Fruit fly (Drosophila melanogaster): ENCODE measurements around the gene CG2767.

CG2767 gene

DNA sequence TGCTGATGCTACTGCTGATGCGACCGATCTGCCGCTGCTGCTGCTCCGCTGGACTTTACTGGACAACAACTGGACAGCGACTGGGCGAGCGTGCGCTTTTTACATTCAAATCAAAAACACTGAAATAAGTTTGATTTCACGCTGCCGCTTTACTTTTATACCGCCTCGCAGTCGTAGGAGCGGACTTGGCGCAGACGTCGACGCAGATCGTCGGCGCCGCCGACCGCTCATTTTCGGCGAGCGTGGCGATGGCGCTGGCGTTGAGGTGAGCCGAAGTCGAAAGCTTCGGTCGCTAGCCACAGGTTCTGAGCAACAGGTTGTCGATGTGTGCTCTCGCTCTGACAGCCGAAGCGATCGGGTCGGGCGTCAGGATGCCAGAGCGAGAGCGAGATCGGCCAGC, 12.2 kb downstream of the CG2767 start, which contains the start of gene Elovl7:
Gene Elovl7 (minus strand): TSS at position 131 of the 400 bp plus-strand sequence.
- TF ChIP-seq Mio (GFP tag; optimal IDR thresholded peaks at IDR 0.05) (no peak), Hr83 (GFP tag; optimal IDR thresholded peaks at IDR 0.05; ENCODE audit: poor library complexity, severe bottlenecking) (no peak), HLH106 (tag; optimal IDR thresholded peaks at IDR 0.05) (no peak), Dfd (GFP tag; optimal IDR thresholded peaks at IDR 0.05) (no peak), CG9705 (GFP tag; optimal IDR thresholded peaks at IDR 0.05) (no peak), Sp1 (GFP tag; optimal IDR thresholded peaks at IDR 0.05) (no peak)

DNA sequence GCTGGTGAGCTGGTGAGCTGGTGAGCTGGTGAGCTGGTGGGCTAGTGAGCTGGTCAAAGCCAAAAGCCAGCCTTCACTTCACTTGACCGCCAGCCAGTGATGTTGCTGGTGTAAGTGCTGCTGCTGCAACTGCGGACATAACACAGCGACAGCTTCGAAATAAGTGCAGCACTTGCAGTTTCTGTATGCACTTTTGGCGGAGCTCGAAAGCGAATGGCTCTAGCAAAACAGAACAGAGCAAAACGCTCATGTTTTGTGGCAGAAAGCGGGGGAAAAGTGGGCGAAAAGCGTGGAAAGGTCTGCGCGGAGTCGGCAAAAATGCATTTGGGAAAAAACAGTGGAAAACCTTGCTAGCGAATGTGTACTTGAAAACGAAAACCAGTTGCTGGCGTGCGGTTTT, 13.3 kb downstream of the CG2767 start:
- no peak for TF ChIP-seq sv (GFP tag; optimal IDR thresholded peaks at IDR 0.05)
- no peak for TF ChIP-seq Jra (GFP tag; optimal IDR thresholded peaks at IDR 0.05)
- no peak for TF ChIP-seq GATAd (GFP tag; optimal IDR thresholded peaks at IDR 0.05)
- no peak for TF ChIP-seq Abd-B (GFP tag; optimal IDR thresholded peaks at IDR 0.05)
- TF ChIP-seq N (GFP tag; optimal IDR thresholded peaks at IDR 0.05): no peak
- no peak for TF ChIP-seq ey (GFP tag; optimal IDR thresholded peaks at IDR 0.05)
- TF ChIP-seq Vsx2 (GFP tag; optimal IDR thresholded peaks at IDR 0.05; ENCODE audit: partially characterized antibody): no peak
- no peak for TF ChIP-seq Dif (GFP tag; optimal IDR thresholded peaks at IDR 0.05; ENCODE audit: partially characterized antibody)
- TF ChIP-seq jim (GFP tag; optimal IDR thresholded peaks at IDR 0.05): no peak
- TF ChIP-seq Hr83 (GFP tag; optimal IDR thresholded peaks at IDR 0.05; ENCODE audit: poor library complexity, severe bottlenecking): no peak
- no peak for TF ChIP-seq dmrt93B (GFP tag; optimal IDR thresholded peaks at IDR 0.05)
- no peak for TF ChIP-seq fru (GFP tag; optimal IDR thresholded peaks at IDR 0.05)
- no peak for TF ChIP-seq Mio (GFP tag; optimal IDR thresholded peaks at IDR 0.05)
- TF ChIP-seq HLH106 (tag; optimal IDR thresholded peaks at IDR 0.05): no peak
- TF ChIP-seq CG9705 (GFP tag; optimal IDR thresholded peaks at IDR 0.05): no peak
- TF ChIP-seq Hr78 (GFP tag; optimal IDR thresholded peaks at IDR 0.05): no peak

DNA sequence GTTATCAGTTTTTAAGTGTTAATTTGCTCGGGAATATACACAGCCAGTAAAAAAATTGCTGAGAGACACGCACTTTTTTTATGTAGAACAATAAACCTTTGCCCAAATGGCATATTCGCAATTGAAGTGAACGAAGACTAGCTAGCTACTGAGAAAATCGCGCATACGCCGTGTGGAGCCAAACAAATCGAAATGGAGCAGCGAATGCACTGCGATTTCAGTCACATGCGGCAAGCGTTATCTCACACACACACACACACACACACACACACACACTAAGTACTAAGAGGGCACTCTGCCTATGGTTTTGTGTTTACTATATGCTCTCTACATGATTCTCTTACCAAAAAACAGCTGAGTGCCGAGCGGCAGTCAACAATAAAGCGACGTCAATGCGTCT, 14.4 kb downstream of the CG2767 start:
- TF ChIP-seq Hr83 (GFP tag; optimal IDR thresholded peaks at IDR 0.05; ENCODE audit: poor library complexity, severe bottlenecking): no peak
- TF ChIP-seq Dfd (GFP tag; optimal IDR thresholded peaks at IDR 0.05): peak; percentile 72
- TF ChIP-seq Rel (GFP tag; optimal IDR thresholded peaks at IDR 0.05): no peak
- peak; percentile 2 for TF ChIP-seq Rel (tag; optimal IDR thresholded peaks at IDR 0.05)
- no peak for TF ChIP-seq Vsx2 (GFP tag; optimal IDR thresholded peaks at IDR 0.05; ENCODE audit: partially characterized antibody)
- peak; percentile 27 for TF ChIP-seq Dif (GFP tag; optimal IDR thresholded peaks at IDR 0.05; ENCODE audit: partially characterized antibody)
- TF ChIP-seq dsf (GFP tag; optimal IDR thresholded peaks at IDR 0.05; ENCODE audit: borderline replicate concordance): no peak
- TF ChIP-seq dl (GFP tag; optimal IDR thresholded peaks at IDR 0.05; ENCODE audit: insufficient read depth in 1 of 2, partially characterized antibody in 2 of 2): no peak
- no peak for TF ChIP-seq fru (GFP tag; optimal IDR thresholded peaks at IDR 0.05)
- no peak for TF ChIP-seq CrebA (GFP tag; optimal IDR thresholded peaks at IDR 0.05; ENCODE audit: borderline replicate concordance)
- no peak for TF ChIP-seq usp (GFP tag; optimal IDR thresholded peaks at IDR 0.05)
- no peak for TF ChIP-seq CG32264 (GFP tag; optimal IDR thresholded peaks at IDR 0.05)
- TF ChIP-seq HLH106 (tag; optimal IDR thresholded peaks at IDR 0.05): no peak

DNA sequence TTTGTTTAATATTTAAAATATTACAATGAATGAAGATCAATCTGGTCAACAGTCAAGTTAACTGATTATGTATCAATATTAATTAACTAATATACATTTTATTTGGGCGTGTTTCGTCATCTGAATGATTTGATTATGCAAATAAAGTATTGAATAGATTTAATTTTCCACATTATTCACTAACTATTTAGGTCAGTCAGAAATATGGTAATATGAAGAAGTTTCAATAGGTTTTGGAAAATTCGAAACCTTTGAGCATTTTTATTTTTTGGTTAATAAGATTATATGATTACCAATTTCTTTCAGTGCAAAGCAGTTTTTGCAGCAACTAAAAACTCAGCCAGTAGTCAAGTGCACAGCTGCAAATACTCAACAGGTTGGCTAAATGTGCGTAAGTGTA, 15.8 kb downstream of the CG2767 start:
- TF ChIP-seq Jra (GFP tag; optimal IDR thresholded peaks at IDR 0.05): no peak
- no peak for TF ChIP-seq dsf (GFP tag; optimal IDR thresholded peaks at IDR 0.05; ENCODE audit: borderline replicate concordance)
- no peak for TF ChIP-seq h (GFP tag; optimal IDR thresholded peaks at IDR 0.05)
- TF ChIP-seq CrebA (GFP tag; optimal IDR thresholded peaks at IDR 0.05; ENCODE audit: borderline replicate concordance): no peak
- TF ChIP-seq Hr83 (GFP tag; optimal IDR thresholded peaks at IDR 0.05; ENCODE audit: poor library complexity, severe bottlenecking): no peak

DNA sequence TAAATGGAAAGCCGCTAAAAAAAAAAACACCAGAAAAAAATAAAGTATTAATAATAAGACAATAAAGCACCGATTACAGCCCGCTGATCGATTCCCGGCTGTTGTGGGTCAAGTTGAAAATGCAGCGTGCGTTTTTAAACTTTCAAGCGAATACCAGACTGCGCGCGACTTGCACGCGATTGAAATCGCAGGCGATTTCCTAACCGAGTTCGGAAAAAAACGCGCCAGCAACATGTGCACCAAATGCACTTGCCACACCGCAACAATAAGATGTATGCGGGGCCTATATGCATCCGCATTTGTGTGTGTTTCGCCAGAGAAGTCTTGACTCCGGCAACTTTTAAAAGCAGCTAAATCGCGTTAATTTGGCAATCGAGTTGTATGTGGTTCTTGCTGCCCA, 16.5 kb downstream of the CG2767 start:
- TF ChIP-seq woc (GFP tag; optimal IDR thresholded peaks at IDR 0.05) (no peak), Myc (optimal IDR thresholded peaks at IDR 0.05) (peak; percentile 38)

DNA sequence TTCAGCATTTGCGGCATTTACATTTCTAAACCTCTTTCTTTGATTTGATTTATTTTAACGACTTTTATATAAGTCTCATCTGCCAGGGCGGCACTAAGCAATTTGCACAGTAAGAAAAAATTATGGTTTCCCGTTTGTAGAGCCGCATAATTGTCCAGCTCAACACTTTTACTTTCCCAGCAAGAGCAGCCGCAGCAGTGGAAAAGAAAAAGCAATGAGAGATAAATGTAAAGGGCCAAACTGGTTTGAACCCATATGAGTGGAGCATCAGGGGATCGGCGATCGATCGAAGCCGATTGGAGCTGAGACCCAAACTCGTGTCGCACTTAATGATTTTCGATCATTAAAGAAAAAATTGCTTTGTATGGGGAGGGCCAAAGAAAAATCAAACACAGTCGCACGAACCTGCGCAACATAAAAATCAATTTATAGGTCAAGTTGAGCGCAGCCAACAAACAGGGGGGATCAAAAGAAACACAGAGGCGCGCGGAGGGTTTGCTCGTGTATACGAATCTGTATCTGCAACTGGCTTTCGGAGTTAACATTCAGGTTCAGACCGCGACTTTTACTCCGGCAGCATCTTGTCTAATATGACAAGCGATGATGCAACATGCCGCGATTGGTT, 17.0 kb downstream of the CG2767 start:
- TF ChIP-seq HLH106 (tag; optimal IDR thresholded peaks at IDR 0.05) (no peak), fru (GFP tag; optimal IDR thresholded peaks at IDR 0.05) (peak; percentile 39)

Measured in whole organism, wandering third instar larva.